Worm (Caenorhabditis elegans) whole organism, L1 larva: ENCODE results near the gene T05C12.1.
A peak's percentile ranks its signal among the peaks of the same experiment; 100 is the strongest.

ENCODE experiments used
- C34B4.2 ChIP-seq: sonication (generic microtip); optimal IDR thresholded peaks from 2 replicates; lab custom pipeline; 2017; ENCODE audit warnings: mild to moderate bottlenecking, missing genetic modification characterization, missing compliant biosample characterization
- F16B12.6 ChIP-seq: fragments of 150-350 bp; optimal IDR thresholded peaks from 2 replicates; lab custom pipeline; 2014; ENCODE audit warnings: missing biosample characterization, missing genetic modification characterization
- ama-1 ChIP-seq: fragments of 150-350 bp; optimal IDR thresholded peaks from 2 replicates; lab custom pipeline; 2014
- blmp-1 ChIP-seq: fragments of 150-350 bp; optimal IDR thresholded peaks from 2 replicates; lab custom pipeline; 2014; ENCODE audit warnings: missing biosample characterization, missing genetic modification characterization
- ceh-82 ChIP-seq, 3 experiments: fragments of 150-350 bp in 1 of 3; sonication (generic microtip) in 2 of 3; optimal IDR thresholded peaks; 2 replicates each; lab custom pipeline; 2014 to 2017; ENCODE audit warnings: missing biosample characterization in 3 of 3, missing genetic modification characterization in 3 of 3
- ces-1 ChIP-seq: fragments of 150-350 bp; optimal IDR thresholded peaks from 2 replicates; lab custom pipeline; 2014; ENCODE audit warnings: missing biosample characterization, missing genetic modification reagents, missing genetic modification characterization
- dpl-1 ChIP-seq, 3 experiments: fragments of 150-350 bp in 2 of 3; sonication (generic microtip) in 1 of 3; optimal IDR thresholded peaks; 2 replicates each; lab custom pipeline; 2014 to 2017; ENCODE audit warnings: missing biosample characterization in 3 of 3, missing genetic modification characterization in 3 of 3, missing genetic modification reagents in 3 of 3
- dsc-1 ChIP-seq: sonication (generic microtip); optimal IDR thresholded peaks from 2 replicates; lab custom pipeline; 2016; ENCODE audit warnings: mild to moderate bottlenecking, missing genetic modification characterization, missing compliant biosample characterization
- efl-1 ChIP-seq, 4 experiments: fragments of 150-350 bp; optimal IDR thresholded peaks in 3 of 4; peaks in 1 of 4; 1 replicate in 1 of 4; 2 replicates in 3 of 4; lab custom pipeline; 2014; ENCODE audit warnings: missing biosample characterization in 2 of 4, missing genetic modification characterization in 2 of 4, missing genetic modification reagents in 2 of 4
- efl-3 ChIP-seq: fragments of 200-800 bp; sonication (Bioruptor generic); optimal IDR thresholded peaks from 2 replicates; lab custom pipeline; 2018; ENCODE audit warnings: mild to moderate bottlenecking, missing genetic modification characterization, missing compliant biosample characterization
- egl-13 ChIP-seq: sonication (generic microtip); optimal IDR thresholded peaks from 2 replicates; lab custom pipeline; 2016; ENCODE audit warnings: missing genotype, missing genetic modification reagents, missing genetic modification characterization, missing compliant biosample characterization
- egl-27 ChIP-seq, 2 experiments: fragments of 150-350 bp in 1 of 2; sonication (generic microtip); optimal IDR thresholded peaks; 3 replicates each; lab custom pipeline; 2017 to 2018; ENCODE audit warnings: missing biosample characterization in 2 of 2, missing genetic modification characterization in 2 of 2, missing genetic modification reagents in 2 of 2
- elt-3 ChIP-seq, 6 experiments: fragments of 150-350 bp in 1 of 6; sonication (generic microtip); optimal IDR thresholded peaks; 2 replicates each; lab custom pipeline; 2017 to 2018; ENCODE audit warnings: missing biosample characterization in 6 of 6, missing genetic modification characterization in 6 of 6, inconsistent platforms in 1 of 6
- ets-5 ChIP-seq: fragments of 200-800 bp; sonication (Bioruptor generic); IDR thresholded peaks from 2 replicates; pipeline ENCODE4 v1.3.6; 2022; ENCODE audit warnings: missing genetic modification characterization, missing compliant biosample characterization
- fkh-10 ChIP-seq: sonication (generic microtip); optimal IDR thresholded peaks from 2 replicates; lab custom pipeline; 2017; ENCODE audit warnings: missing biosample characterization, missing genetic modification reagents, missing genetic modification characterization
- fkh-8 ChIP-seq: sonication (generic microtip); optimal IDR thresholded peaks from 2 replicates; lab custom pipeline; 2016; ENCODE audit warnings: mild to moderate bottlenecking, missing genetic modification characterization, missing compliant biosample characterization
- hlh-17 ChIP-seq: fragments of 200-800 bp; sonication (Bioruptor generic); optimal IDR thresholded peaks from 2 replicates; lab custom pipeline; 2018; ENCODE audit warnings: missing genetic modification characterization, mild to moderate bottlenecking, missing compliant biosample characterization, moderate library complexity, borderline replicate concordance
- hlh-4 ChIP-seq: sonication (generic microtip); optimal IDR thresholded peaks from 2 replicates; lab custom pipeline; 2016; ENCODE audit warnings: mild to moderate bottlenecking, missing genetic modification characterization, missing compliant biosample characterization
- hpl-2 ChIP-seq: fragments of 150-350 bp; optimal IDR thresholded peaks from 2 replicates; lab custom pipeline; 2014; ENCODE audit warnings: missing biosample characterization, missing genetic modification reagents, missing genetic modification characterization
- jun-1 ChIP-seq: fragments of 150-350 bp; optimal IDR thresholded peaks from 2 replicates; lab custom pipeline; 2014; ENCODE audit warnings: missing biosample characterization, missing genetic modification reagents, missing genetic modification characterization
- lin-14 ChIP-seq: fragments of 200-800 bp; sonication (Bioruptor generic); optimal IDR thresholded peaks from 2 replicates; lab custom pipeline; 2018; ENCODE audit warnings: mild to moderate bottlenecking, missing genetic modification characterization, moderate library complexity, missing compliant biosample characterization
- lin-35 ChIP-seq, 2 experiments: fragments of 150-350 bp; optimal IDR thresholded peaks; 2 replicates each; lab custom pipeline; 2014; ENCODE audit warnings: missing biosample characterization in 2 of 2, missing genetic modification characterization in 2 of 2, missing genetic modification reagents in 2 of 2
- nhr-11 ChIP-seq: fragments of 150-350 bp; optimal IDR thresholded peaks from 2 replicates; lab custom pipeline; 2014; ENCODE audit warnings: missing biosample characterization, missing genetic modification characterization
- nhr-20 ChIP-seq: sonication (generic microtip); optimal IDR thresholded peaks from 2 replicates; lab custom pipeline; 2016; ENCODE audit warnings: mild to moderate bottlenecking, missing genetic modification characterization, missing compliant biosample characterization
- nhr-237 ChIP-seq: fragments of 150-350 bp; optimal IDR thresholded peaks from 2 replicates; lab custom pipeline; 2014; ENCODE audit warnings: missing biosample characterization, missing genetic modification characterization
- nhr-28 ChIP-seq: fragments of 150-350 bp; optimal IDR thresholded peaks from 2 replicates; lab custom pipeline; 2014; ENCODE audit warnings: missing biosample characterization, missing genetic modification characterization
- nhr-47 ChIP-seq: sonication (generic microtip); optimal IDR thresholded peaks from 2 replicates; lab custom pipeline; 2016; ENCODE audit warnings: mild to moderate bottlenecking, missing genetic modification characterization, moderate library complexity, missing compliant biosample characterization
- nhr-71 ChIP-seq: sonication (generic microtip); optimal IDR thresholded peaks from 2 replicates; lab custom pipeline; 2016; ENCODE audit warnings: mild to moderate bottlenecking, missing genetic modification characterization, moderate library complexity, missing compliant biosample characterization
- nhr-77 ChIP-seq: fragments of 150-350 bp; optimal IDR thresholded peaks from 2 replicates; lab custom pipeline; 2014; ENCODE audit warnings: missing biosample characterization, missing genetic modification characterization
- nhr-84 ChIP-seq: sonication (generic microtip); optimal IDR thresholded peaks from 2 replicates; lab custom pipeline; 2017; ENCODE audit warnings: missing biosample characterization, missing genetic modification characterization
- nhr-85 ChIP-seq: sonication (generic microtip); peaks from one replicate; lab custom pipeline; 2016; ENCODE audit warnings: missing genetic modification characterization, inconsistent platforms, missing compliant biosample characterization
- nhr-90 ChIP-seq: sonication (generic microtip); optimal IDR thresholded peaks from 2 replicates; lab custom pipeline; 2016; ENCODE audit warnings: mild to moderate bottlenecking, missing genetic modification characterization, missing compliant biosample characterization; ENCODE audit not compliant: poor library complexity
- pax-3 ChIP-seq: fragments of 200-800 bp; sonication (Bioruptor generic); optimal IDR thresholded peaks from 2 replicates; lab custom pipeline; 2018; ENCODE audit warnings: mild to moderate bottlenecking, missing genetic modification characterization, moderate library complexity, missing compliant biosample characterization
- rnt-1 ChIP-seq: sonication (generic microtip); optimal IDR thresholded peaks from 2 replicates; lab custom pipeline; 2016; ENCODE audit warnings: mild to moderate bottlenecking, missing genetic modification characterization, moderate library complexity, missing compliant biosample characterization
- snu-23 ChIP-seq: sonication (generic microtip); optimal IDR thresholded peaks from 2 replicates; lab custom pipeline; 2016; ENCODE audit warnings: missing genetic modification characterization, missing compliant biosample characterization
- sptf-1 ChIP-seq: fragments of 150-350 bp; optimal IDR thresholded peaks from 2 replicates; lab custom pipeline; 2014; ENCODE audit warnings: missing biosample characterization, missing genetic modification characterization
- swsn-7 ChIP-seq: sonication (generic microtip); optimal IDR thresholded peaks from 2 replicates; lab custom pipeline; 2016; ENCODE audit warnings: missing genetic modification characterization, missing compliant biosample characterization
- unc-130 ChIP-seq: fragments of 150-350 bp; optimal IDR thresholded peaks from 2 replicates; lab custom pipeline; 2017; ENCODE audit warnings: missing biosample characterization, missing genetic modification characterization, inconsistent platforms
- unc-30 ChIP-seq: sonication (generic microtip); optimal IDR thresholded peaks from 2 replicates; lab custom pipeline; 2017; ENCODE audit warnings: missing biosample characterization, missing genetic modification characterization
- unc-86 ChIP-seq: sonication (generic microtip); optimal IDR thresholded peaks from 2 replicates; lab custom pipeline; 2016; ENCODE audit warnings: missing genetic modification characterization, missing compliant biosample characterization
- unc-98 ChIP-seq: fragments of 200-800 bp; sonication (Bioruptor generic); IDR thresholded peaks from 2 replicates; pipeline ENCODE4 v1.3.6; 2022; ENCODE audit warnings: missing genetic modification characterization, missing compliant biosample characterization
- xbp-1 ChIP-seq: sonication (generic microtip); optimal IDR thresholded peaks from 2 replicates; lab custom pipeline; 2016; ENCODE audit warnings: missing genetic modification characterization, missing compliant biosample characterization
- ztf-11 ChIP-seq, 2 experiments: sonication (generic microtip); optimal IDR thresholded peaks; 2 replicates each; lab custom pipeline; 2016 to 2017; ENCODE audit warnings: missing genetic modification characterization in 2 of 2, missing biosample characterization in 1 of 2, missing compliant biosample characterization in 1 of 2

The T05C12.1 gene

ce11 chrII:8170374-8170773 is 3.1 kb upstream of the T05C12.1 start, which contains the start of gene T05C12.11:
T05C12.11 (minus strand) TSS chrII:8170474.
- peak; percentile 17 for TF ChIP-seq lin-14 (GFP tag; lab: Kevin White, UChicago)
- TF ChIP-seq pax-3 (tag; lab: Kevin White, UChicago), result no peak
- no peak for TF ChIP-seq rnt-1 (tag; lab: Kevin White, UChicago)

ce11 chrII:8174148-8174547 is 668 bp downstream of the T05C12.1 start:
- no peak for TF ChIP-seq sptf-1
- TF ChIP-seq nhr-237 (tag; lab: Kevin White, UChicago), result no peak
- TF ChIP-seq F16B12.6 (tag; lab: Kevin White, UChicago), result no peak
- no peak for TF ChIP-seq unc-130
- no peak for TF ChIP-seq xbp-1 (tag; lab: Kevin White, UChicago)
- no peak for TF ChIP-seq hlh-17
- no peak for TF ChIP-seq hlh-4 (tag; lab: Kevin White, UChicago)

DNA sequence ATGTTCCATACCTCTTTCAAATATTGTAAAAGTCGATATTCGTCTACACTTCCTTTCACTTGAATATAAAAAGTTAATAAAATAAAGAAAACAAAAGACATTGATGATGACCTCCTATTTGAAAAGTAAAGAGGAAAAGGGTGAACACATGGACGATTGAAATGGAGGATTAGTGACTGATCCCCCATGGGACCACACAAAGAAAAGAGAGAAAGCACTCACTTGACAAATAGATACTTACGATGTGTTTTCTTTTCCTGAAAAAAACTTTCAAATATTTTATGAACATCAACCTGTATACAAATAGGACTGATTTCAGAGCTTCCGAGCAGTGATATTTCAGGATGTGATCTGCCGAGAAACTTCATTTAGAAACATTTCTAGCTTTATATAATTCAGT is 3.6 kb downstream of the T05C12.1 start, which contains the start of gene acr-14:
acr-14 (minus strand) TSS at position 101 of the 400 bp plus-strand sequence.
- TF ChIP-seq ceh-82 (tag; optimal IDR thresholded peaks at IDR 0.05; lab: Kevin White, UChicago) (no peak), fkh-8 (tag; lab: Kevin White, UChicago) (no peak), nhr-47 (tag; lab: Kevin White, UChicago) (no peak), nhr-85 (tag; lab: Kevin White, UChicago) (no peak), nhr-84 (tag; lab: Kevin White, UChicago) (no peak)

- TF ChIP-seq dpl-1 (GFP tag; optimal IDR thresholded peaks at IDR 0.05; lab: Kevin White, UChicago) (no peak), efl-1 (optimal IDR thresholded peaks at IDR 0.05; lab: Kevin White, UChicago) (no peak), efl-1 (GFP tag; optimal IDR thresholded peaks at IDR 0.05 in 1 of 2; lab: Kevin White, UChicago) (no peak), nhr-71 (no peak), lin-35 (GFP tag; optimal IDR thresholded peaks at IDR 0.05; lab: Kevin White, UChicago) (no peak), hpl-2 (GFP tag; lab: Kevin White, UChicago) (no peak), unc-98 (GFP tag; lab: Robert Waterston, UW) (no peak), snu-23 (no peak), nhr-90 (tag; lab: Kevin White, UChicago) (no peak), unc-30 (no peak), nhr-77 (tag; lab: Kevin White, UChicago) (no peak), blmp-1 (no peak), ama-1 (lab: Kevin White, UChicago) (no peak), ets-5 (GFP tag; lab: Robert Waterston, UW) (no peak), nhr-20 (tag; lab: Kevin White, UChicago) (no peak), nhr-28 (no peak), egl-27 (tag; optimal IDR thresholded peaks at IDR 0.05; lab: Kevin White, UChicago) (no peak), ces-1 (GFP tag; lab: Kevin White, UChicago) (no peak)
These were observed 5.1 kb downstream of the T05C12.1 start for ce11 chrII:8178614-8179013.

DNA sequence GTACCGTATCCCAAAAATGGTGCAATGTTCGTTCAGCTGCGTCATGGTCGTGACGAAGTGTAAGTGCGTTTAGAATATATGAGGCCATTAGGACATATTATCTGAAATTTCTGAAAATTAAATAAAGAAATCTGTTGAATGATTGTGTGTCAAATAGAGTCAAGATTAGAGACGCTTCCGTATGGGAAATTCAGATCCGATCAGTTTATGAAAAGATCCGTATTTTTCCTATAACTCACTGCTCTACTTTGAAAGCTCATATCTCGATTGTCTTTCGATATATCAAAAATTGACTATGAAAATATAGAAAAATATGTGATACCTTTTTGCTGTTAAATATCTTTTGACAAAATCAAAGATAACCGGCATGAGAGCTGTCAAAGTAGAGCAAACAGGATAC is 6.8 kb downstream of the T05C12.1 start, which contains the start of gene T05C12.4:
T05C12.4 (minus strand) TSS at position 101 of the 400 bp plus-strand sequence.
- TF ChIP-seq nhr-11 (tag; lab: Kevin White, UChicago), result no peak
- TF ChIP-seq egl-13 (tag; lab: Kevin White, UChicago), result no peak
- no peak for TF ChIP-seq unc-98 (GFP tag; lab: Robert Waterston, UW)
- TF ChIP-seq ceh-82 (tag; optimal IDR thresholded peaks at IDR 0.05; lab: Kevin White, UChicago), result no peak
- no peak for TF ChIP-seq efl-3 (GFP tag; lab: Kevin White, UChicago)
- no peak for TF ChIP-seq nhr-90 (tag; lab: Kevin White, UChicago)
- TF ChIP-seq dsc-1, result no peak
- TF ChIP-seq swsn-7 (tag; lab: Kevin White, UChicago), result no peak
- TF ChIP-seq elt-3 (tag; optimal IDR thresholded peaks at IDR 0.05; lab: Kevin White, UChicago), result no peak
- no peak for TF ChIP-seq snu-23
- no peak for TF ChIP-seq sptf-1
- no peak for TF ChIP-seq unc-86
- TF ChIP-seq C34B4.2 (tag; lab: Kevin White, UChicago), result no peak
- no peak for TF ChIP-seq ztf-11 (tag; optimal IDR thresholded peaks at IDR 0.05; lab: Kevin White, UChicago)
- TF ChIP-seq jun-1 (tag; lab: Kevin White, UChicago), result no peak
- TF ChIP-seq fkh-10 (GFP tag; lab: Kevin White, UChicago), result no peak
